Fruit fly (Drosophila melanogaster) whole organism, larva: ENCODE measurements around the gene GluRS-m.
A peak's percentile ranks its signal among the peaks of the same experiment; 100 is the strongest.

ENCODE experiments used
- noc ChIP-seq: fragments of 200-800 bp; sonication (Bioruptor generic); optimal IDR thresholded peaks from 3 replicates; lab custom pipeline; 2019; ENCODE audit warnings: missing biosample characterization, mild to moderate bottlenecking, missing genetic modification characterization, moderate library complexity

The GluRS-m gene

DNA sequence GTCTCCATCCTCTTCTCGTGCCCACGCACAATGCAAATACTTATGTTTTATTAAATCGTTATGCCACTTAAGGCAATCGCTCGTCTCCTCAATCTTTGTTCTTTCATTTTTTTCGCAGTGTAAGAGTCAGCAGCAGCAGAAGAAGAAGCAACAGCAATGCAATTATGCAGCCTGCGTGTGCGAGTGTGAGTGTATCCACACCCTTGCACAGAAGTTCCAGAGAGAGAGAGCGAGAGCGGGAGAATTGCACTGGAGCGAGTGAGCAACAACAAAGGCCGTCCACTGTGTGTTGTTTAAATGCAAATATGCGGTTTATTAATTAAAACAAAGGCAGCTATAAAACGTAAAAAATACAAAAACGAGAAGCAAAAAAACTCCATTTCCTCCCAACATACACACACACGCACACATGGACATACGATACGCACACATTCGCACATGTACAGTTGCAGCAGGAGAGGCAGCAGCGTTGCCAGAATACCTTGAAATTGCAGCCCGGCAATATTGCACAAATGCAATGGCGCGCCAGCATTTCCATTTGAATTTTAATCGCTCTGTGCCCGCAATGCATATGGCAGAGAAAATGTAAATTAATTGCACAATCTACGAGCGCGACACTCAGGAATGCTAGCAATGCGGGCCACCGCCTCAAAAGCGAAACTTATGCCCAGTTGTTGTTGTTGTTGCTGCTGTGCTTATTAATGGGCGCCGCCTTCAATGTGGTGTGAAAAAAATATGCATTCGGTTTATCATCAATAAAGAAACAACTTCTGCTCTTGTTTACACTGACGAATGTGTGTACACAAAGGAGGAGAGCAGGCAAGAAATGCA is 8.2 kb downstream of the GluRS-m start:
- no peak for TF ChIP-seq noc (tag; lab: Kevin White, UChicago)

DNA sequence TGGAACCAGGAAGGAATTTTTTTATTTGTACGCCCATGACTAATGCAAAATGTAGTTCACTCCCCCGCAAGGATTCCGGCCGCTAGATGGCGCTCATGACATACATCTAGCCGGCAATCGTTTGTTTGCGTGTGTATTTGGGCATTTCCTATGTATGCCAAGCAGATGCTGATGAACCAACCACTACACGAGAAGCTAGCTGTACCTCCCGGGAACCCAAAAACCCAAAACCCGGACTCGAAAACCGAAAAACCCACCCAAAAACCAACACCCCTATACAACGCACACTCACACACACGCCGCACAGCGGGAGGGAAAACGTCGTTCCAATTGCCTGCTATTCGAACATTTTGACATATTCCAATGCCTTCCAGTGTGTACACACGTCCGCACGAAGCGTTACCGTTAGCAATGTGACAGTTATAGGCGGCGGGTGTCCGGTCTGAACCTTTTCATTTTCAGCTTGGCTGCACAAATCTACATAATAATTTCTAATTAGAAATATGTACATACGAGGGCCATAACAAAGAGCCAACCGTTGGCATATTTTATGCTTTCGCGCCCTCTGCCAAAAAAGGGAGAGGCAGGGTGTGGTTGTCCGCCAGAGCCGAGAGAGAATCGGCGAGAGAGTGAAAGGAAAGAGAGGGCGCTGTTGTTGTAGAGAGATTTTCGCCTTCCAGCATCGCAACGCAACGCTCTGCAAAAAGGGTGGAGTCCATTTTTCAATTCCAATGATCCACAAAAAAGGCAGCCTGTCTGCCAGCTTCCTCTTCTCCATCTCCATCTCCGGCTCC is 9.0 kb downstream of the GluRS-m start:
- no peak for TF ChIP-seq noc (tag; lab: Kevin White, UChicago)

- TF ChIP-seq noc (tag; lab: Kevin White, UChicago), result no peak
These were observed 14.7 kb downstream of the GluRS-m start for dm6 chr3L:16402253-16402652.

DNA sequence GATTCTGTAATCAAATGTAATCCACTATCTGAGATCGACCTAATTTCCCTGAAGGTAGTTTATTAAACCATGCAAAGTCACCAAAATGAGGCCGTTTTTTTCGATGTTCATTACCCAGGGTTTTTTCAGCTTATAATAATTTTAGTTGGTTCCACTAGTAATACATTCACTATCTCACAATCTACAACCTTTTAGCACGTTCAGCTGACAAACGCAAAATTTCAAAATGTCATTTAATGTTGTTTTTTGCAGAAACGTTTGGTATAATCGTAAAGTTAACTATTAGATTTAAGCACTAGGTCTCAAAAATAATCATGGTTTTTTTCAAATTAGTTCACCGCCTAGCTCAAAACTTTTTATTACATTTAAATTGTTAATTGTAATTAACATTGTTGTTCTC is 16.8 kb downstream of the GluRS-m start, which contains the start of gene CG44836:
Gene CG44836 (minus strand): TSS at position 101 of the 400 bp plus-strand sequence.
- no peak for TF ChIP-seq noc (tag; lab: Kevin White, UChicago)

dm6 chr3L:16394506-16394905 is 22.5 kb downstream of the GluRS-m start, which contains the start of gene Gagr:
Gene Gagr, plus strand, starts transcription at chr3L:16394586.
- TF ChIP-seq noc (tag; lab: Kevin White, UChicago), result no peak

DNA sequence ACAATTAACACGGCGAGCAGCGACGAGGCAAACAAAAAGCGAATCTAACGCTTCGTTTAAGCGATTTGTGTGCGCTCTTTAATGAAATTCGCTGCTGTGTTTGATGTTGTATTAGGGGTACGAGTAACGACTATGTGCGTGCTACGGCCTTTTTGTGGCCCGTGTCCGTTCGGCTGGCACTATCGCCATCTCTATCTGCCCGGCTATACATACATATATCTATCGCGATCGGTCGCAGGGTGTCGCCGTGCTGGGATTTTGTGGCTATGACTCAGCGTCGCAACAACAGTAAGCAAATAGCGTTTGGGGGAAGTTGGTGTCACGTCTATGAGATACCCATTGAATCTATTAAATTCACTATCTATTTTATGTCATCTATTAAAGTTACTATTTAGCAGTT is 23.3 kb downstream of the GluRS-m start:
- TF ChIP-seq noc (tag; lab: Kevin White, UChicago), result no peak

DNA sequence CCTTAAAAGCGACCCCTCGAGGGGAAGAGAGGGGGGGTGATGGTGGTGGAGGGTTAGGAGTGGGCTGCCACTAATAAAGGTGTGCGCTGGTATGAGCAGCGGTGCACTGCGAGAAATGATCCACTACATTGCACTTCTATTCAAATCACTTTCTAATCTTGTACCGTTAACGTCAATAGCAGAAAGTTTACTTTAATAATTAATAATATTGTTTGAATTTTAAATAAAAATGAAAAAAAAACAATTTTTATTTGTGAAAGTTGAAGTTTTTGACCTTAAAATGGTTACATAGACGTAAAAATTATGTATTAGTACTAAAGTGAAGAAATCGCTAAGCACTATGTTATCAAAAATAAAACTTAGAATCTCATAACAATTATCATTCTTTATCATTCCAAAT is 24.1 kb downstream of the GluRS-m start:
- TF ChIP-seq noc (tag; lab: Kevin White, UChicago), result no peak

DNA sequence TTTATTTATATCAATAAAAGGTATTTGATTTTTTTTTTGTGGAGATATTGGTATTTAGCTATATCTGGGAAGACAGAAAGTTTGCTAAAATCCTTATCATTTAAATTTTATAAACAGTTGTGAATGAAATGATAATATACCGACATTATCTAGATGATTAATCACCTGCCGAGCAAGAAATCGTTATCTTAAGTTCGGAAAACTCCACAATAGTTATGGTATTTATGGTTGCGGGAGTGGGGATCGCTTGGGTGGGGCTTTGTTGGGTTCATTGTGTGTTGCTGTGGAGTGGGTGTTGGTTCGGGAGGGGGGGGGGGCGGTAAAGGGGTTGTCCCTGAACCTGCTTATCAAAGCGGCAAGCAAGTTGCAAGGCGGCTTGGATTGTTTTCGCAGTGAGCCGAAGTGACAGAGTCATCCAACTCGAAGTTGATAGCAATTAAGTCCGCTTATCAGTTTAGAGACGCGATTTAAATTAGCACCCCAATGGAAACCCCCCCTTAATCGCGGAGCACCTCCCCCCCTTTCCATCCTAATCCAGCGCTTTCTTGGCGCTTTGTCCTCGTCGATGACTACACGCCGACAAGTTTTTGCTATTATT is 24.7 kb downstream of the GluRS-m start:
- TF ChIP-seq noc (tag; lab: Kevin White, UChicago), result peak; percentile 8

DNA sequence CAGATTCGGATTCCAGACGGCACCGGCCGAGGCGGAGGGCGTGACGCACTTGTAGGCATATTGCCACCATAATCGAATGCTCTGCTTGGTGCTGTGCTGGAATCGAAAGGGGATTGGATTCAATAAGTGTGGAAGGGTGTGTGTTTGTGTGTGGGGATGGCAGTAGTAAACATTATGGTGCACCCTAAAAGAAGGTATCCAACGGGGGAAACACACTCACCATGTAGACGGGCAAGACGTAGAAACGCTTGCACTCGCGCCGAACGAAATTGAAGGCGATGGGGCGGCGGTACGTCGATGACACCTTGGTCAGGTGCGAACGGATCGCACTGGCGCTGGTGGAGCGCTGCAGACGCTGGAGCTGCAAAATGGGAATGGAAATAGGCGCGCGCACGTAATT is 25.7 kb downstream of the GluRS-m start:
- no peak for TF ChIP-seq noc (tag; lab: Kevin White, UChicago)

DNA sequence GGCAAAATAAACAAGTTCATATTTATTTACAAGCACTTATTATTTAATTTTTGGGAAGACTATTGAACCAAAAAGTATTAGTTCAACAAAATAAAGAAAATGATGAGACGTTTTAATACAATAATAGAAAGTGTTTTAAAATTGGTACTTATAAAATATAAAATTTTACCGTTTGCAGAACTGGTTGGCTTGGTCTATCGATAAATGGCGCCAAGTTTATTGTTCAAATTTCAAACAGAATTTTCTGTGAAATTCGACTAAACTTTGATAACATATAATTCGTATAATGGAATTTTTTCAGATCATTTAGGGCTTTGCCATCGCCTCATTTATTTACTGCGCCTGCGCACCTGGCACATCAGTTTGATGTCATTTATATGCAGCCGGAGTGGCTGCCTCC is 26.2 kb downstream of the GluRS-m start:
- TF ChIP-seq noc (tag; lab: Kevin White, UChicago), result no peak

DNA sequence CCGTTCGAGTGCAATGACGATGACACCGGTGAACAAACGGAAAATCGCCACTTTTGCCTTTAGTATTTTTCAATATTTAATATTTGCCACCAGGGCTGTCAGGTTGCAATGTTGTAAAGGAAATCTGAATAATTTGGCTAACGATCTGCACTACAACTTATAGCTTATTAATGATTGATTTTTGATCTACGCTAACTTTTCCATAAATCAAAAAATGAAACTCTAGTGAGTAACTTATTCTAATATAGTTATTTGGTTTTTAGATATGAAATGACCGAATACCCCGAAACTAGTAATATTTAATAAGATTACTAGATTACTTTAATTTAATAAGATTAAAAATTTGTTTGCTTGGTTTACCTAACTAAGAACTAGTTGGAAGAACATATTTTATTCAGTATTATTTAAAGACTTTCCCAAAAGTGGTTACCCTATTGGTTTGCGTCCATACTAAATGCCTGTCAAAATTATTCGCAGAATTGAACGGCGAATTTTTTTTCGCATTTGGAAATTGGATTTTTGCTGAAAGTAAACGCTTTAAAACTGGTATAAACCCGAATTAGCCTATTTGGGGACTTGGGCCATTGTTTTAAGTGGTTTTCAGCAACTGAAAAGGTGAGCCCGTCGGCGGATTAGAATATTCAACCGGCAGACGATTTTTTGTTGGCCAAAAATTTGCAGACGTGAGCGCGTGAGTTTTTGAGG is 30.9 kb downstream of the GluRS-m start, which contains the start of the genes Agpat3 and RAF2:
Gene Agpat3 (minus strand): TSS at position 78 of the 705 bp plus-strand sequence.
Gene RAF2 (plus strand): TSS at position 448 of the 705 bp plus-strand sequence.
- TF ChIP-seq noc (tag; lab: Kevin White, UChicago), result no peak

DNA sequence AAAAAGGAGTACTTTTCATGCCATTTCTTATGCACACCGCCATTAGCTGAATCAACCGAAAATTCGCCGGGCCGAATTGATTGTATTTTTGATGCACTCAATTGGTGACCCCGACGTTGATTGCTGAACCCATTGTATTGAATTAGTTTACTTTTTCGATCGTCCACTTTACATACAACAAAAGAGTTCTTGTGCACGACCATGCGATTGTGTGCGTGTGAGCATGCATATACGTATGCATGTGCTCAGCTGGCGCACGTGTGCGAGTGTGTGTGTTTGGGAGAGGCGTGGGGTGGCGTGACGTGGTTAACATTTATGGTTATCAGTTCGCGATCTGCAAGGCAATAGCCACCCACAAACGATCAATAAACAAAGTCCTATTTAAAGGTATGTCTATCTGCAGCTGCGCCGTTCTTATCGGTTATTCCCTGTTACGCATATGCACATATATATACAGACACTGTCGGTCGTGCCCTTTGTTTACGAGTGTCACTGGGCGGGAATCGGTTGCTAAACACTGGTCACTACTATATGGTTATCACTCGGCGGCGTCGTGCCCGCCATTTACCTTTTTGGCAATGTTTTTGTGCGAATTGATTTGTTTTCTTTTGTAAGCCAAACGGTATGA is 31.6 kb downstream of the GluRS-m start:
- peak; percentile 56 for TF ChIP-seq noc (tag; lab: Kevin White, UChicago)

- TF ChIP-seq noc (tag; lab: Kevin White, UChicago), result no peak
These were observed 32.8 kb downstream of the GluRS-m start for dm6 chr3L:16384145-16384705.

DNA sequence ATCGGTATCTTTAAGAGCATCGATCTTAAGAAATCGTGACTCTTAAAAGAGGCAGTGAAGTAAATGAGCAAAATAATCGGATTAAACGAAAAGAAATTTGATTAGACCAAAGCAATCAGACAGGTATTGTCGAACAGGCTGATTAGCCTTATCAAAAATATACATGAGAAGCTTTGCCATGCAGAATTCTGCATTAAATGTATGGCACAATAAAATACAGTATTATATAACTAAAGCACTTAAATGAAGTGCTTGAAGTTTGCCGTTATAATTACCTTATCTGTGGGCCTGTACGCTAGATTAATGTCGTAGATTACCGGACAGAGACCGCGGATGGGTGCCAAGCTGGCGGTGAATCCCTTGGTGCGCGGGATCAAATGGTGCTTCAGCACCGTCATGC is 33.9 kb downstream of the GluRS-m start:
- TF ChIP-seq noc (tag; lab: Kevin White, UChicago), result no peak
